Worm (Caenorhabditis elegans) whole organism, midembryonic: ENCODE results near the gene srw-23.

Experiments
- T22C8.4 ChIP-seq: fragments of 200-800 bp; sonication (Bioruptor generic); IDR thresholded peaks from 2 replicates; pipeline ENCODE4 v1.3.6; 2022; ENCODE audit warnings: missing genetic modification characterization, missing compliant biosample characterization
- cog-1 ChIP-seq: sonication (generic microtip); optimal IDR thresholded peaks from 2 replicates; lab custom pipeline; 2016; ENCODE audit warnings: missing genetic modification characterization, missing compliant biosample characterization
- flt-1 ChIP-seq: fragments of 200-800 bp; sonication (Bioruptor generic); IDR thresholded peaks from 2 replicates; pipeline ENCODE4 v1.3.6; 2022; ENCODE audit warnings: missing genetic modification characterization, missing compliant biosample characterization
- klf-2 ChIP-seq: fragments of 200-800 bp; sonication (Bioruptor generic); conservative IDR thresholded peaks from 2 replicates; pipeline ENCODE4 v1.3.6; 2022; ENCODE audit warnings: missing genetic modification reagents, missing genetic modification characterization, missing compliant biosample characterization
- med-1 ChIP-seq: sonication (generic microtip); optimal IDR thresholded peaks from 2 replicates; lab custom pipeline; 2017; ENCODE audit warnings: missing genetic modification characterization, mild to moderate bottlenecking, missing compliant biosample characterization, antibody characterized with exemption, missing genetic modification reagents; ENCODE audit not compliant: insufficient read depth
- ref-1 ChIP-seq: fragments of 200-800 bp; sonication (Bioruptor generic); conservative IDR thresholded peaks from 2 replicates; pipeline ENCODE4 v1.3.6; 2022; ENCODE audit warnings: missing genetic modification reagents, missing genetic modification characterization, missing compliant biosample characterization
- tab-1 ChIP-seq: fragments of 200-800 bp; sonication (Bioruptor generic); IDR thresholded peaks from 2 replicates; pipeline ENCODE4 v1.3.6; 2022; ENCODE audit warnings: missing genetic modification characterization, missing compliant biosample characterization
- ztf-23 ChIP-seq: fragments of 200-800 bp; sonication (Bioruptor generic); IDR thresholded peaks from 2 replicates; pipeline ENCODE4 v1.3.6; 2022; ENCODE audit warnings: missing genetic modification reagents, missing genetic modification characterization, missing compliant biosample characterization
- ztf-29 ChIP-seq: fragments of 200-800 bp; sonication (Bioruptor generic); IDR thresholded peaks from 2 replicates; pipeline ENCODE4 v1.3.6; 2022; ENCODE audit warnings: missing genetic modification reagents, missing genetic modification characterization, missing compliant biosample characterization

The srw-23 gene

DNA sequence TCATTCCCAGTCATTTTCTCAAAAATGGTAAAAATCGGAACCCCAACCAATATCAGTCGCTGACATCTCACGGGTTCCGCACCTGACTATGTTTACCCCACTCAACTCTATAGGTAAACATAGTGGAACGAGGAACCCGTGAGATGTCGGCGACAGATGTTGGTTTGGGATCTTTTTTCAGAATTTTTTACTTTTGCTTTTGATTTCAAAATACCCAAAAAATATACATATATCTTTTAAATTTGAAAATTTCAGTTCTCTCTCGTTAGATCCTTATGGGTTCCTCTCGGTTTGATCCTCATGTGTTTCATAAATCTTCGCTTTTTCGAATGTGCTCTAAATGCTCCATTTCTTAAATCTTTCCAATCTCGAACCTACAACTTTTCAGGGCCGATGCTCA is at the start of gene srw-23:
srw-23 (plus strand) TSS at position 301 of the 400 bp plus-strand sequence.
- TF ChIP-seq T22C8.4 (GFP tag; lab: Robert Waterston, UW) (no peak), cog-1 (no peak), tab-1 (GFP tag; lab: Robert Waterston, UW) (no peak), ztf-29 (GFP tag; lab: Robert Waterston, UW) (no peak), flt-1 (GFP tag; lab: Robert Waterston, UW) (no peak), klf-2 (no peak), med-1 (GFP tag; lab: Kevin White, UChicago) (no peak), ztf-23 (GFP tag; lab: Robert Waterston, UW) (no peak), ref-1 (no peak)

DNA sequence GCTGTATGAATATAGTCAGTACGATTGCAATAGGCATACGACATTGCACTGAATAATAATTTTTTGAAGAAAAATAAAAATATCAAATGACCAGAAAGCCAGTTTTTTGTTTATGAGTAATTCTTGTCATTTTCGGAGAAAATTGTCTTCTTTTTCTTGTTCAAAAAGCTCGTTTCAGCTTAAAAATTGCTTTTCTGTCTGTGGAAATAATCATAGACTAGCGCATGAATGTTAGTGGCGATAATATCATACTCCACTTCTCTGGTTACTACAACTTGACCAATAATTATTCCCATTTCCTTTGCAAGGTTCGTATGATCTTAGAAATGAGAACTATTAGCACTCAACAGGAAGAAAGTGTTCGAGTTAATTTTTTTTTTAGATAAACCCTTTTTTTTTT is 46.3 kb upstream of the srw-23 start, which contains the start of gene srh-216:
srh-216 (minus strand) TSS at position 101 of the 400 bp plus-strand sequence.
- TF ChIP-seq med-1 (GFP tag; lab: Kevin White, UChicago) (no peak), flt-1 (GFP tag; lab: Robert Waterston, UW) (no peak), ztf-23 (GFP tag; lab: Robert Waterston, UW) (no peak), klf-2 (no peak), tab-1 (GFP tag; lab: Robert Waterston, UW) (no peak), ref-1 (no peak), ztf-29 (GFP tag; lab: Robert Waterston, UW) (no peak), cog-1 (no peak), T22C8.4 (GFP tag; lab: Robert Waterston, UW) (no peak)

DNA sequence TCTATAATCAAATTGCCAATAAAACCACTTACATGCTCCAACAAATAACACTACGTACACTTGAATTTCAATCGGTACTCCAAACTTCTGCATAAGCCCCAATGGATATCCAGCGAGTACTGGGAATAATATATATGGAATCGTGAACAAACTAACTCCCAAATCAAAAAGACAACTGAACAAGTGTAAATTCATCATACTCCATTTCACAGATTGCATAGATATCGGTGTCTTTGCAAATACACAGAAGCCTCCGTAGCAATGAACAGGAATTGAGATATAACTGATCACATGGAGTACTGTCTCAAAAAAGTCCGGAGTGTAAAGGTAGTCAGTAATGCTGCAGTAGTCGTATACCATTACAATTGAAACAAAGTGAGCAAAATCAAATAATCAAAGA is 44.3 kb upstream of the srw-23 start, which contains the start of gene srh-214:
srh-214 (minus strand) TSS at position 360 of the 400 bp plus-strand sequence.
- no peak for TF ChIP-seq ztf-29 (GFP tag; lab: Robert Waterston, UW)
- TF ChIP-seq ztf-23 (GFP tag; lab: Robert Waterston, UW): no peak
- no peak for TF ChIP-seq klf-2
- TF ChIP-seq cog-1: no peak
- TF ChIP-seq med-1 (GFP tag; lab: Kevin White, UChicago): no peak
- TF ChIP-seq ref-1: no peak
- TF ChIP-seq T22C8.4 (GFP tag; lab: Robert Waterston, UW): no peak
- no peak for TF ChIP-seq tab-1 (GFP tag; lab: Robert Waterston, UW)
- no peak for TF ChIP-seq flt-1 (GFP tag; lab: Robert Waterston, UW)

DNA sequence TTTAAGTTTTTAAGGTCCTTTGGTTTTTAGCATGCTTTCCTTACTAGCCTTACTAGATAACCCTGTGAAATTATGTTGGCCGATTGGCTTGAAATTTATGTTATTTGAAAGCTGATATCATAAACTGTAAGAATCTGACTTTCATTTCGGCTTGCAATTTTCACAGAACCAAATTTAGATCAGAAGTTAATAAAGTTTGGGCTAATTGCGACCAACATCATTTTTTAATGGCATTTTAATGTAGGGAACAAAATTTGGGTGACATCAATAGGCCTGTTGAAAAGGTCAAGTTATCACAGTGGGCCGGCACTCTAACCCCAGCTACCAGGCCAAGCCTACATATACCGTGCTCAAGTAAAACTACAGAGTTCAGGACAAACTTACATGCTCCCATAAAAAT is 42.4 kb upstream of the srw-23 start:
- no peak for TF ChIP-seq flt-1 (GFP tag; lab: Robert Waterston, UW)
- no peak for TF ChIP-seq cog-1
- TF ChIP-seq ztf-29 (GFP tag; lab: Robert Waterston, UW): no peak
- no peak for TF ChIP-seq med-1 (GFP tag; lab: Kevin White, UChicago)
- TF ChIP-seq klf-2: no peak
- no peak for TF ChIP-seq ztf-23 (GFP tag; lab: Robert Waterston, UW)
- no peak for TF ChIP-seq T22C8.4 (GFP tag; lab: Robert Waterston, UW)
- TF ChIP-seq tab-1 (GFP tag; lab: Robert Waterston, UW): no peak
- TF ChIP-seq ref-1: no peak

DNA sequence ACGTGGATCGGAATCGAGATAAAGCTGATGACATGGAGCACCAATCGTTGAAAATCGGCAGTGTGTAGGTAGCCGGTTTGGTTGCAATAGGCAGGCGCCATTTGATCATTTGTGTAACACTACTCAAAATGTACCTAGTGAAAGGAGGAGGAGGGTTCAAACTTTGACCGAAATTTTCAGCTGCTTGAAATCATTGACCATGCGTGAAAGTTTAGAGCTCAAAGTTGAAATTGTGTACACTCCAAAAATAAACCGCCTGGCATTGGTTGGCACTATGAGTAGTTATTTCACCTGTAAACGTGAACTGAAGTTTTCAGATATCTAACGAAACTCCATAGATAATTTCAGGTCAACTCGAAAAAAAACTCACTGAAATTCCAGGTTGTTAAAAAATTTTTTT is 41.8 kb upstream of the srw-23 start, which contains the start of gene srh-215:
srh-215 (minus strand) TSS at position 101 of the 400 bp plus-strand sequence.
- TF ChIP-seq tab-1 (GFP tag; lab: Robert Waterston, UW) (no peak), med-1 (GFP tag; lab: Kevin White, UChicago) (no peak), ztf-23 (GFP tag; lab: Robert Waterston, UW) (no peak), cog-1 (no peak), T22C8.4 (GFP tag; lab: Robert Waterston, UW) (no peak), ref-1 (no peak), flt-1 (GFP tag; lab: Robert Waterston, UW) (no peak), ztf-29 (GFP tag; lab: Robert Waterston, UW) (no peak), klf-2 (no peak)

DNA sequence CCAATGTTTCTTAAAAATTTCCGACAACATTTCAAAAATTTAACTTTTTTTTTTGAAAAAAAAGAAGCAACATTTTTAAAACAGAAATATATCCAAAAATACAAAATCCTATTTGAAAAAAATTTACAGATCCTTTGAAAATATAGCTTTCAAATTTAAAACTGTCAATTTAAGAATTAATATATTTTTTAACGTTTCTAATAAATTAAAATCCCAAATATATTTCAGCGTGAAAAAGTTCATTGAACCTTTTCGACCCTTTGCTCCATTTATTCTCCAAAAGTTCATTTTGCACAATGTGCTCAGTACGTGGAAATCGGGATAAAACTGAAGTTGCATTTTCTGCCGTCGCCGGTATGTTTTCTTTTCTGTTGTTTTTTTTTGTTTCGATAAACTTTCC is 40.9 kb upstream of the srw-23 start, which contains the start of gene phy-3:
phy-3 (plus strand) TSS at position 301 of the 400 bp plus-strand sequence.
- TF ChIP-seq ref-1: no peak
- TF ChIP-seq tab-1 (GFP tag; lab: Robert Waterston, UW): no peak
- TF ChIP-seq cog-1: no peak
- TF ChIP-seq med-1 (GFP tag; lab: Kevin White, UChicago): no peak
- no peak for TF ChIP-seq ztf-23 (GFP tag; lab: Robert Waterston, UW)
- TF ChIP-seq T22C8.4 (GFP tag; lab: Robert Waterston, UW): no peak
- TF ChIP-seq flt-1 (GFP tag; lab: Robert Waterston, UW): no peak
- no peak for TF ChIP-seq ztf-29 (GFP tag; lab: Robert Waterston, UW)
- TF ChIP-seq klf-2: no peak

DNA sequence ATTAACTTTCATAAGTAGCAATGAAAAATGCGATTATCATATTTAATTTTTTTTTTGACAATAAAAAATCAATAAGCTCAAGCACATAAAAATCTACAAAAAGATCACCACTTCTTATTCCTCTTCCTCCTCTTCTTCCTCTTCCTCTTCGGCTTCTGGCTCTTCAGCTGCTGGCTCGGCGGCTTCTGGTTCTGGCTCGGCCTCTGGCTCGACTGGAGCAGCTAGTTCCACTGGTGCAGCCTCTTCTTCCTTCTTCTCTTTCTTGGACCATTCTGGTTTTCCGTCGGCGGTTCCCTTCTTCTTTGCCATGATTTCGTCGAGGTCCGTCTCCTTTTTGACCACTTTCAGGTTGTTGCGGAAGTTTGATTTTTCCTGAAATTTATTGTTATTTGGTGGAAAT is 40.1 kb upstream of the srw-23 start:
- TF ChIP-seq cog-1: no peak
- TF ChIP-seq tab-1 (GFP tag; lab: Robert Waterston, UW): no peak
- TF ChIP-seq med-1 (GFP tag; lab: Kevin White, UChicago): no peak
- no peak for TF ChIP-seq ztf-29 (GFP tag; lab: Robert Waterston, UW)
- TF ChIP-seq ref-1: no peak
- TF ChIP-seq ztf-23 (GFP tag; lab: Robert Waterston, UW): no peak
- TF ChIP-seq klf-2: no peak
- no peak for TF ChIP-seq flt-1 (GFP tag; lab: Robert Waterston, UW)
- no peak for TF ChIP-seq T22C8.4 (GFP tag; lab: Robert Waterston, UW)

DNA sequence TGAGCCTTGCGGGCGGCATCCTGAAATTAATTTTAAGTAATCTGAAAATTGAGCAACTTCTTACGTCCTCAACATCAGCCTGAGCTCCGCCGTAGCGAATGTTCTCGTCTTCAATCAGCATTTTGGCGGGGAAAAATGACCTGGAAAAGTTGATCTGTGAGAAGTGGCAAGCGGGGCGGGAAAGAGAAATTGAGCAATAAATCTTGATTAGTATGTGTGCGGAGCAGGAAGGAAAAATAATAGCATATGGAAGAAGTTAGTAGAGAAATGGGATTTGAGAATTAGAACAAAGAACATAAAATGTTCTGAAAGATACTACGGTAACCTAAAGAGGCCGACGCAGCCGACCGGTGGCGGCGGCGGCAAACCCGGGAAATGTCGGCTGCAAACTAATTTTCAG is 38.8 kb upstream of the srw-23 start, which contains the start of gene tni-3:
tni-3 (minus strand) TSS at position 140 of the 400 bp plus-strand sequence.
- TF ChIP-seq klf-2 (no peak), ztf-23 (GFP tag; lab: Robert Waterston, UW) (no peak), tab-1 (GFP tag; lab: Robert Waterston, UW) (no peak), ref-1 (no peak), flt-1 (GFP tag; lab: Robert Waterston, UW) (no peak), med-1 (GFP tag; lab: Kevin White, UChicago) (no peak), cog-1 (no peak), ztf-29 (GFP tag; lab: Robert Waterston, UW) (no peak), T22C8.4 (GFP tag; lab: Robert Waterston, UW) (no peak)

DNA sequence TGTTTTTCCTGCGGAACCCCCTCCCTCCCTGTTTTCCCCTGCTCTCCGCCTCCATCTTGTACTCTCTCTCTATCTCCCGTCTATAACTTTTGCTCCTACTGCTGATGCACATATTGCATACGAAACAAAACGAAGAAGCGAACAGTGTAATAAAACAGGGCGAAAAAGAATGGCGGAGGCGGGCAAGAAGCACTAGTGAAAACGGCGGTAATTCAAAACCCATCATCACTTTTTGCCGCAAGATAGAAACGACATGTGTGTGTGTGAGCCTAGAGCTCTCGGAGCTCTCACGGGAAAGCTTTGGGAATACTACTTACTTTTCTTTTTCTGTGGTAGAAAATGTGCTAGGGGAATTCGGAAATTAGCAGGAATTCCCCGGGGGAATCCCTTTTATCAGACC is 37.6 kb upstream of the srw-23 start:
- TF ChIP-seq tab-1 (GFP tag; lab: Robert Waterston, UW): no peak
- TF ChIP-seq T22C8.4 (GFP tag; lab: Robert Waterston, UW): no peak
- no peak for TF ChIP-seq flt-1 (GFP tag; lab: Robert Waterston, UW)
- no peak for TF ChIP-seq ztf-29 (GFP tag; lab: Robert Waterston, UW)
- no peak for TF ChIP-seq ztf-23 (GFP tag; lab: Robert Waterston, UW)
- TF ChIP-seq med-1 (GFP tag; lab: Kevin White, UChicago): no peak
- no peak for TF ChIP-seq ref-1
- no peak for TF ChIP-seq klf-2
- no peak for TF ChIP-seq cog-1
